Worm (Caenorhabditis elegans): ENCODE results near the gene D2045.8.

- TF ChIP-seq zip-5 (tag; optimal IDR thresholded peaks at IDR 0.05), result no peak
- TF ChIP-seq nhr-11 (tag; optimal IDR thresholded peaks at IDR 0.05), result no peak
- TF ChIP-seq ttx-3 (tag; optimal IDR thresholded peaks at IDR 0.05), result no peak
- TF ChIP-seq pqm-1 (tag; optimal IDR thresholded peaks at IDR 0.05), result no peak
- no peak for TF ChIP-seq hlh-30 (tag; optimal IDR thresholded peaks at IDR 0.05; ENCODE audit: insufficient read depth)
- TF ChIP-seq Y22D7AL.16 (tag; optimal IDR thresholded peaks at IDR 0.05), result no peak
- TF ChIP-seq ceh-31 (tag; optimal IDR thresholded peaks at IDR 0.05), result no peak
- TF ChIP-seq pha-4 (tag; optimal IDR thresholded peaks at IDR 0.05), result no peak
- TF ChIP-seq C38D4.7 (GFP tag; optimal IDR thresholded peaks at IDR 0.05), result no peak
- TF ChIP-seq hlh-6 (tag; optimal IDR thresholded peaks at IDR 0.05), result no peak
- TF ChIP-seq lin-11 (tag; optimal IDR thresholded peaks at IDR 0.05), result no peak
These were observed 39.5 kb upstream of the D2045.8 start, which contains the start of the genes H04D03.2 and ecps-2 for ce11 chrIII:10442355-10443140.
